Worm (Caenorhabditis elegans) whole organism, L3 larva: ENCODE results near the gene T28A11.18.

ENCODE experiments used
- R02D3.7 ChIP-seq: fragments of 150-350 bp; optimal IDR thresholded peaks from 2 replicates; lab custom pipeline; 2014; ENCODE audit warnings: missing biosample characterization, missing genetic modification characterization
- ZK546.5 ChIP-seq: sonication (generic microtip); optimal IDR thresholded peaks from 2 replicates; lab custom pipeline; 2017; ENCODE audit warnings: missing biosample characterization, missing genetic modification characterization
- aly-2 ChIP-seq: fragments of 150-350 bp; optimal IDR thresholded peaks from 2 replicates; lab custom pipeline; 2014; ENCODE audit warnings: missing biosample characterization, missing genetic modification characterization
- ama-1 ChIP-seq: fragments of 150-350 bp; optimal IDR thresholded peaks from 2 replicates; lab custom pipeline; 2018
- ceh-16 ChIP-seq: sonication (generic microtip); optimal IDR thresholded peaks from 2 replicates; lab custom pipeline; 2017; ENCODE audit warnings: missing biosample characterization, missing genetic modification characterization
- ceh-28 ChIP-seq: fragments of 150-350 bp; optimal IDR thresholded peaks from 2 replicates; lab custom pipeline; 2014; ENCODE audit warnings: missing biosample characterization, missing genetic modification reagents, missing genetic modification characterization
- ceh-82 ChIP-seq: fragments of 150-350 bp; optimal IDR thresholded peaks from 2 replicates; lab custom pipeline; 2014; ENCODE audit warnings: missing biosample characterization, missing genetic modification characterization
- ceh-9 ChIP-seq: sonication (generic microtip); optimal IDR thresholded peaks from 2 replicates; lab custom pipeline; 2018; ENCODE audit warnings: missing biosample characterization, missing genetic modification characterization
- daf-12 ChIP-seq: fragments of 150-350 bp; optimal IDR thresholded peaks from 2 replicates; lab custom pipeline; 2014; ENCODE audit warnings: missing biosample characterization, missing genetic modification reagents, missing genetic modification characterization
- egl-27 ChIP-seq: sonication (generic microtip); optimal IDR thresholded peaks from 4 replicates; lab custom pipeline; 2017; ENCODE audit warnings: missing biosample characterization, missing genetic modification reagents, missing genetic modification characterization
- egl-5 ChIP-seq: fragments of 150-350 bp; optimal IDR thresholded peaks from 2 replicates; lab custom pipeline; 2017; ENCODE audit warnings: missing biosample characterization, missing genetic modification reagents, missing genetic modification characterization, inconsistent platforms
- elt-1 ChIP-seq: fragments of 150-350 bp; optimal IDR thresholded peaks from 2 replicates; lab custom pipeline; 2014; ENCODE audit warnings: missing biosample characterization, missing genetic modification characterization
- elt-2 ChIP-seq: sonication (generic microtip); optimal IDR thresholded peaks from 2 replicates; lab custom pipeline; 2016; ENCODE audit warnings: missing genetic modification reagents, mild to moderate bottlenecking, missing genetic modification characterization, missing compliant biosample characterization
- eor-1 ChIP-seq, 2 experiments: fragments of 150-350 bp; optimal IDR thresholded peaks; 2 replicates each; lab custom pipeline; 2014 to 2018; ENCODE audit warnings: missing biosample characterization in 2 of 2, missing genetic modification characterization in 2 of 2
- fkh-10 ChIP-seq: sonication (generic microtip); optimal IDR thresholded peaks from 2 replicates; lab custom pipeline; 2017; ENCODE audit warnings: missing biosample characterization, missing genetic modification reagents, missing genetic modification characterization
- fos-1 ChIP-seq: fragments of 150-350 bp; optimal IDR thresholded peaks from 2 replicates; lab custom pipeline; 2014; ENCODE audit warnings: missing biosample characterization, missing genetic modification characterization
- jun-1 ChIP-seq: fragments of 150-350 bp; optimal IDR thresholded peaks from 2 replicates; lab custom pipeline; 2014; ENCODE audit warnings: missing biosample characterization, missing genetic modification reagents, missing genetic modification characterization
- lin-15B ChIP-seq: fragments of 150-350 bp; optimal IDR thresholded peaks from 2 replicates; lab custom pipeline; 2014; ENCODE audit warnings: missing biosample characterization, missing genetic modification characterization
- lin-39 ChIP-seq: fragments of 150-350 bp; optimal IDR thresholded peaks from 2 replicates; lab custom pipeline; 2018; ENCODE audit warnings: missing biosample characterization, missing genetic modification reagents, missing genetic modification characterization
- lsy-12 ChIP-seq: sonication (generic microtip); optimal IDR thresholded peaks from 2 replicates; lab custom pipeline; 2016; ENCODE audit warnings: mild to moderate bottlenecking, missing genetic modification characterization, missing compliant biosample characterization
- mml-1 ChIP-seq: fragments of 150-350 bp; sonication (generic microtip); optimal IDR thresholded peaks from 3 replicates; lab custom pipeline; 2014; ENCODE audit warnings: missing biosample characterization, missing genetic modification characterization
- nfya-1 ChIP-seq: sonication (generic microtip); optimal IDR thresholded peaks from 2 replicates; lab custom pipeline; 2017; ENCODE audit warnings: missing genetic modification characterization, mild to moderate bottlenecking, missing compliant biosample characterization, antibody characterized with exemption, moderate library complexity; ENCODE audit not compliant: insufficient read depth
- nhr-12 ChIP-seq: fragments of 150-350 bp; optimal IDR thresholded peaks from 2 replicates; lab custom pipeline; 2014; ENCODE audit warnings: missing biosample characterization, missing genetic modification characterization
- nhr-23 ChIP-seq: fragments of 150-350 bp; optimal IDR thresholded peaks from 2 replicates; lab custom pipeline; 2014; ENCODE audit warnings: missing biosample characterization, missing genetic modification reagents, missing genetic modification characterization
- nhr-28 ChIP-seq: fragments of 150-350 bp; optimal IDR thresholded peaks from 2 replicates; lab custom pipeline; 2014; ENCODE audit warnings: missing biosample characterization, missing genetic modification characterization
- nhr-43 ChIP-seq: sonication (generic microtip); optimal IDR thresholded peaks from 2 replicates; lab custom pipeline; 2016; ENCODE audit warnings: mild to moderate bottlenecking, missing genetic modification characterization, missing compliant biosample characterization; ENCODE audit not compliant: poor library complexity, severe bottlenecking
- nhr-67 ChIP-seq: fragments of 150-350 bp; optimal IDR thresholded peaks from 2 replicates; lab custom pipeline; 2014; ENCODE audit warnings: missing biosample characterization, missing genetic modification characterization
- pha-4 ChIP-seq: fragments of 150-350 bp; optimal IDR thresholded peaks from 2 replicates; lab custom pipeline; 2014; ENCODE audit warnings: missing biosample characterization, missing genetic modification reagents, missing genetic modification characterization
- skn-1 ChIP-seq: fragments of 150-350 bp; optimal IDR thresholded peaks from 2 replicates; lab custom pipeline; 2014; ENCODE audit warnings: missing biosample characterization, missing genetic modification characterization
- snpc-4 ChIP-seq: fragments of 150-350 bp; optimal IDR thresholded peaks from 2 replicates; lab custom pipeline; 2014; ENCODE audit warnings: missing biosample characterization, missing genetic modification characterization
- tbx-2 ChIP-seq: sonication (generic microtip); optimal IDR thresholded peaks from 2 replicates; lab custom pipeline; 2016; ENCODE audit warnings: mild to moderate bottlenecking, missing genetic modification characterization, missing compliant biosample characterization
- unc-39 ChIP-seq: sonication (generic microtip); optimal IDR thresholded peaks from 4 replicates; lab custom pipeline; 2017; ENCODE audit warnings: missing biosample characterization, missing genetic modification characterization
- unc-62 ChIP-seq: fragments of 150-350 bp; sonication (generic microtip); optimal IDR thresholded peaks from 4 replicates; lab custom pipeline; 2014; ENCODE audit warnings: missing biosample characterization, missing genetic modification reagents, missing genetic modification characterization
- ztf-4 ChIP-seq: fragments of 150-350 bp; optimal IDR thresholded peaks from 2 replicates; lab custom pipeline; 2014; ENCODE audit warnings: missing biosample characterization, missing genetic modification characterization

T28A11.18 gene

DNA sequence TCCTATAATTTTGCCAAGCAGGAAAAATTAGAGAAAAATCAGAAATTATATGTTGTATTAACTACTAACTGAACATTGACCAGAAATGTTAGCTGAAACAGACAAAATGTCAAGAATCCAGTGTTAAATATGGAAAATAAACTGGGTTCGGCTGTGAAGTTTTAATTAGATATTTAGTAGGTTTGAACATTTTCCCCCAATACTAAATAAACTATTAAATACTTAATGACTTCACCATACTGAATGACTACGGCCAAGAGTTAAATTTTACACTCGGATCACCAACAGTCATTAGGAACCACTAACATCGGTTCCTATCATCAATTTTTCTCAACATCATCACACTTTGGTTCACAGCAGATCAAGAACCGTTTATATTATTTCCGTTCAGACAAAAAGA, 27.5 kb upstream of the T28A11.18 start:
- no peak for TF ChIP-seq fos-1
- TF ChIP-seq nhr-67 (tag; lab: Kevin White, UChicago), result no peak
- no peak for TF ChIP-seq daf-12 (tag; lab: Kevin White, UChicago)
- no peak for TF ChIP-seq egl-5
- no peak for TF ChIP-seq ztf-4 (tag; lab: Kevin White, UChicago)
- no peak for TF ChIP-seq jun-1 (tag; lab: Kevin White, UChicago)
- no peak for TF ChIP-seq ZK546.5
- no peak for TF ChIP-seq snpc-4 (tag; lab: Kevin White, UChicago)
- no peak for TF ChIP-seq aly-2 (tag; lab: Kevin White, UChicago)
- no peak for TF ChIP-seq ceh-9 (tag; lab: Kevin White, UChicago)
- no peak for TF ChIP-seq ama-1
- TF ChIP-seq nfya-1, result no peak
- TF ChIP-seq fkh-10 (GFP tag; lab: Kevin White, UChicago), result no peak
- TF ChIP-seq lsy-12 (tag; lab: Kevin White, UChicago), result no peak
- TF ChIP-seq nhr-28 (tag; lab: Kevin White, UChicago), result no peak
- no peak for TF ChIP-seq unc-62
- no peak for TF ChIP-seq ceh-28 (tag; lab: Kevin White, UChicago)
- TF ChIP-seq nhr-43 (tag; lab: Kevin White, UChicago), result no peak

DNA sequence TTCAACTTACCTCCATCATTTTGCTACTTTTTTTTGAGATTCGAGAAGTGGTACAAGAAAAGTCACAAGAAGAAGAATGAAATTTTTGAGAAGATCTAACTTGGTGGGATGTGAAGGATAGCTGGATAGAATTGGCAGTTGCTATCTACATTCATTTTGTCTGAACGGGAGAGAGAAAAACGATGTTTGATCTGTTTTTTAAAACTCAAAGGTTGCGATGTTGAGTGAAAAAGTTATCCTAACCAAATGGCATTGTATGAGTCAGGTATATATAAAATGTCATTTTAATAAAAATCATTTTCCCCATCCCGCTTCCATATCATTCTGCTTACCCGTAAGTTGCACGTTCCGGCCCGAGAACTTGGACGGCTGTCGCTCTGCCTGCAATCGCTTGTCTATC, 21.4 kb upstream of the T28A11.18 start, which contains the start of gene F35F10.6:
Gene F35F10.6 (minus strand): TSS at position 101 of the 400 bp plus-strand sequence.
- no peak for TF ChIP-seq mml-1 (tag; lab: Kevin White, UChicago)
- TF ChIP-seq, all 47 proteins: peak for 0

DNA sequence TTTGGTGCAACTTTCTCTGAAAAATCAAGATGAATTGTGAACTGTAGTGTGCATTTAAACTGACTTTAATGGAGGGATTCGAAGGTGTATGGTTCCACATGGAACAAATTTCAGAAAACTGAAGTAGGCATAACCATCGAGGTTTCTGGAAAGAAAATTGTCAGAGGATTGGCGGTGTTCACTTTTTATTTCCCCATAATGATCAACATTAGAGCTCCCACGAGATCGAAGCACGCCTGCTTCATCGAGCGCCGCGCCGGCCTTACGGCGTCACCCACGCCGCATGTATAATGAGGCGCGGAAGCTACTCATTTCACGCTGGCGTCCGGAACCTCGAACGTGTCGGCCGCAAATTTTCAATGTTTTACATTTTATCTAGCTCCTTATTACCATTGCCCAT, 20.3 kb upstream of the T28A11.18 start:
- no peak for TF ChIP-seq egl-27 (tag; lab: Kevin White, UChicago)
- no peak for TF ChIP-seq jun-1 (tag; lab: Kevin White, UChicago)
- no peak for TF ChIP-seq fos-1
- no peak for TF ChIP-seq ama-1
- TF ChIP-seq eor-1 (tag; optimal IDR thresholded peaks at IDR 0.05; lab: Kevin White, UChicago), result no peak
- TF ChIP-seq nhr-12 (tag; lab: Kevin White, UChicago), result no peak
- no peak for TF ChIP-seq skn-1 (tag; lab: Kevin White, UChicago)
- TF ChIP-seq aly-2 (tag; lab: Kevin White, UChicago), result no peak
- TF ChIP-seq unc-39 (tag; lab: Kevin White, UChicago), result no peak

DNA sequence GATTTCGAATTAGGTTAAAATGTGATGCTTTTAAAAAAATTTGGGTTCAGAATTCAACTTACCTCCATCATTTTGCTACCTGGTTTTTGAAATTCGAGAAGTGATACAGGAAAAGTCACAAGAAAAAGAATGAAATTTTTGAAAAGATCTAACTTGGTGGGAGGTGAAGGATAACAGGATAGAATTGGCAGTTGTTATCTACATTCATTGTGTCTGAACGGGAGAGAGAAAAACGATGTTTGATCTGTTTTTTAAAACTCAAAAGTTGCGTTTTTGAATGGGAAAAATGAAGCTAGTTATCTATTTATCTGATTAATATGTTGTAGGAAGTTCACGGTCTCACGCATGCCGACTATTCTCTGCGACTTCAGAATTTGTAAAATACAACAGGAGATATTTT, 19.5 kb upstream of the T28A11.18 start, which contains the start of gene F35F10.7:
Gene F35F10.7 (minus strand): TSS at position 101 of the 400 bp plus-strand sequence.
- TF ChIP-seq aly-2 (tag; lab: Kevin White, UChicago) (no peak), R02D3.7 (tag; lab: Kevin White, UChicago) (no peak), lsy-12 (tag; lab: Kevin White, UChicago) (no peak), nhr-23 (tag; lab: Kevin White, UChicago) (no peak), ceh-82 (tag; lab: Kevin White, UChicago) (no peak), lin-15B (tag; lab: Kevin White, UChicago) (no peak), tbx-2 (tag; lab: Kevin White, UChicago) (no peak)

DNA sequence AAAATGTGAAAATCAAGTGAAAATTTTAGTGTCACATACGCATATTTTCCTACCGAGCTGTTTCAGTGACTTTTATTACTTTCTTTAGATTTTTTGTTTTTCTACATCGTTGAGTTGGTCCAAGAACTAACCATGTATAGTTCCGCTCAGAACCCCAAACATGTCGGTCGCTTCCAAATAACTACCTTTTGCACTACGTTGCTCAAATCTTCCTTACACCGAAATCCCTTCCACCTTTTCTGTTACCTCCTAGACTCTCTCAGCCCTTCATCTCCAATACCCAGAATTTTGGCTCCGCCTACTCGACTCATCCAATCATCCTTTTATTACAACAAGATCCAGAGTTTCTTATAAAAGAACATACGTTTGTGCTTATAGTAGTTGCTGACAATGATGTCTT, 16.8 kb upstream of the T28A11.18 start, which contains the start of gene F35F10.5:
Gene F35F10.5 (plus strand): TSS at position 301 of the 400 bp plus-strand sequence.
- no peak for TF ChIP-seq elt-1 (tag; lab: Kevin White, UChicago)
- TF ChIP-seq elt-2 (tag; lab: Kevin White, UChicago), result no peak
- no peak for TF ChIP-seq ztf-4 (tag; lab: Kevin White, UChicago)
- TF ChIP-seq ceh-16 (tag; lab: Kevin White, UChicago), result no peak
- TF ChIP-seq unc-62, result no peak
- TF ChIP-seq pha-4 (tag; lab: Kevin White, UChicago), result no peak
- TF ChIP-seq egl-5, result no peak
- no peak for TF ChIP-seq fos-1
- no peak for TF ChIP-seq lin-39 (tag; lab: Kevin White, UChicago)
